Fruit fly (Drosophila melanogaster): ENCODE data around the gene Ssb-c31a.

Ssb-c31a gene

dm6 chr2L:8232389-8232788 is 21.2 kb downstream of the Ssb-c31a start (continued):
- TF ChIP-seq BEAF-32 (GFP tag; optimal IDR thresholded peaks at IDR 0.05) (no peak), Atf6 (GFP tag; IDR thresholded peaks at IDR 0.05) (0 out of 2 replicates have a peak, but pooled peaks have one; percentile 15), bigmax (GFP tag; optimal IDR thresholded peaks at IDR 0.05) (no peak), wor (GFP tag; IDR thresholded peaks at IDR 0.05) (no peak), Mad (GFP tag; optimal IDR thresholded peaks at IDR 0.05) (no peak), Atf3 (GFP tag; optimal IDR thresholded peaks at IDR 0.05) (no peak), nom (GFP tag; optimal IDR thresholded peaks at IDR 0.05) (peak; percentile 90), sens-2 (GFP tag; IDR thresholded peaks at IDR 0.05) (0 out of 2 replicates have a peak, but pooled peaks have one; percentile 17), CG11398 (GFP tag; optimal IDR thresholded peaks at IDR 0.05) (no peak), tgo (GFP tag; IDR thresholded peaks at IDR 0.05) (no peak), CG12299 (tag; optimal IDR thresholded peaks at IDR 0.05) (no peak), Drgx (GFP tag; IDR thresholded peaks at IDR 0.05) (peak; percentile 87), jigr1 (GFP tag; IDR thresholded peaks at IDR 0.05) (no peak), CG5245 (GFP tag; optimal IDR thresholded peaks at IDR 0.05) (no peak), CG7987 (GFP tag; optimal IDR thresholded peaks at IDR 0.05) (no peak), gcm (GFP tag; optimal IDR thresholded peaks at IDR 0.05) (no peak), prd (optimal IDR thresholded peaks at IDR 0.05) (no peak), prd (GFP tag; IDR thresholded peaks at IDR 0.05) (peak; percentile 52; the same call in 1 of the 3 replicates), CG32772 (GFP tag; IDR thresholded peaks at IDR 0.05) (no peak), esg (GFP tag; conservative IDR thresholded peaks at IDR 0.05) (no peak), D19A (tag; optimal IDR thresholded peaks at IDR 0.05) (no peak), tap (tag; optimal IDR thresholded peaks at IDR 0.05) (no peak), Usf (GFP tag; optimal IDR thresholded peaks at IDR 0.05) (no peak), CG10979 (tag; optimal IDR thresholded peaks at IDR 0.05) (peak; percentile 26), az2 (GFP tag; optimal IDR thresholded peaks at IDR 0.05) (peak; percentile 8), CG8388 (GFP tag; optimal IDR thresholded peaks at IDR 0.05) (peak; percentile 4), Dip3 (GFP tag; optimal IDR thresholded peaks at IDR 0.05) (no peak), dmrt99B (tag; optimal IDR thresholded peaks at IDR 0.05) (peak; percentile 22), H2.0 (GFP tag; IDR thresholded peaks at IDR 0.05) (no peak), salm (tag; optimal IDR thresholded peaks at IDR 0.05) (no peak), CG1024 (GFP tag; IDR thresholded peaks at IDR 0.05) (peak; percentile 19; the same call in 1 of the 2 replicates), Sox102F (GFP tag; optimal IDR thresholded peaks at IDR 0.05) (peak; percentile 27), unpg (GFP tag; optimal IDR thresholded peaks at IDR 0.05) (peak; percentile 8), grn (GFP tag; optimal IDR thresholded peaks at IDR 0.05) (no peak), chm (GFP tag; IDR thresholded peaks at IDR 0.05) (no peak), ATbp (GFP tag; optimal IDR thresholded peaks at IDR 0.05) (no peak), Ada2b (GFP tag; IDR thresholded peaks at IDR 0.05) (0 out of 2 replicates have a peak, but pooled peaks have one; percentile 24), CG11504 (tag; optimal IDR thresholded peaks at IDR 0.05) (peak; percentile 16), Hr39 (optimal IDR thresholded peaks at IDR 0.05) (no peak), amos (GFP tag; IDR thresholded peaks at IDR 0.05; ENCODE audit: partially characterized antibody) (no peak), CG12236 (GFP tag; optimal IDR thresholded peaks at IDR 0.05) (no peak), nau (GFP tag; optimal IDR thresholded peaks at IDR 0.05) (no peak), ken (GFP tag; IDR thresholded peaks at IDR 0.05) (0 out of 3 replicates have a peak, but pooled peaks have one; percentile 36), corto (GFP tag; optimal IDR thresholded peaks at IDR 0.05) (no peak), unc-4 (GFP tag; IDR thresholded peaks at IDR 0.05; ENCODE audit: partially characterized antibody) (no peak), dysf (GFP tag; IDR thresholded peaks at IDR 0.05) (0 out of 3 replicates have a peak, but pooled peaks have one; percentile 23), sr (GFP tag; IDR thresholded peaks at IDR 0.05) (0 out of 3 replicates have a peak, but pooled peaks have one; percentile 4), gem (tag; optimal IDR thresholded peaks at IDR 0.05) (peak; percentile 45), CG18262 (tag; optimal IDR thresholded peaks at IDR 0.05) (no peak), CG10147 (GFP tag; optimal IDR thresholded peaks at IDR 0.05) (no peak), sd (tag; optimal IDR thresholded peaks at IDR 0.05) (peak; percentile 27)

Data from whole organism, embryonic.